Worm (Caenorhabditis elegans) whole organism, young adult: ENCODE results near the gene F31B12.3.

Experiments used
- B0261.1 ChIP-seq: sonication (generic microtip); optimal IDR thresholded peaks from 2 replicates; lab custom pipeline; 2016; ENCODE audit warnings: mild to moderate bottlenecking, missing genetic modification characterization, moderate library complexity, missing compliant biosample characterization
- B0336.3 ChIP-seq: fragments of 200-800 bp; sonication (Bioruptor generic); IDR thresholded peaks from 2 replicates; pipeline ENCODE4 v1.3.6; 2022; ENCODE audit warnings: missing genetic modification characterization, missing compliant biosample characterization
- C06A6.2 ChIP-seq: fragments of 200-800 bp; sonication (Bioruptor generic); conservative IDR thresholded peaks from 2 replicates; pipeline ENCODE4 v1.3.6; 2022; ENCODE audit warnings: missing genetic modification characterization, missing compliant biosample characterization
- F23B12.7 ChIP-seq: sonication (generic microtip); optimal IDR thresholded peaks from 2 replicates; lab custom pipeline; 2017; ENCODE audit warnings: missing genetic modification characterization, mild to moderate bottlenecking, missing compliant biosample characterization, antibody characterized with exemption, moderate library complexity; ENCODE audit not compliant: insufficient read depth
- F55B11.4 ChIP-seq: sonication (generic microtip); optimal IDR thresholded peaks from 2 replicates; lab custom pipeline; 2016; ENCODE audit warnings: missing compliant biosample characterization, missing genetic modification characterization, borderline replicate concordance; ENCODE audit not compliant: insufficient read depth
- K11D2.4 ChIP-seq: fragments of 200-800 bp; sonication (Bioruptor generic); IDR thresholded peaks from 2 replicates; pipeline ENCODE4 v1.3.6; 2022; ENCODE audit warnings: missing genetic modification reagents, missing genetic modification characterization, missing compliant biosample characterization
- K12H6.12 ChIP-seq: fragments of 200-800 bp; sonication (Bioruptor generic); optimal IDR thresholded peaks from 2 replicates; lab custom pipeline; 2018; ENCODE audit warnings: mild to moderate bottlenecking, missing genetic modification characterization, missing compliant biosample characterization
- T26A5.8 ChIP-seq: sonication (generic microtip); optimal IDR thresholded peaks from 2 replicates; lab custom pipeline; 2016; ENCODE audit warnings: missing genetic modification characterization, missing compliant biosample characterization
- Y53G8AR.9 ChIP-seq: fragments of 200-800 bp; sonication (Bioruptor generic); conservative IDR thresholded peaks from 2 replicates; pipeline ENCODE4 v1.3.6; 2022; ENCODE audit warnings: missing genetic modification reagents, missing genetic modification characterization, missing compliant biosample characterization
- Y56A3A.18 ChIP-seq: fragments of 200-800 bp; sonication (Bioruptor generic); IDR thresholded peaks from 2 replicates; pipeline ENCODE4 v1.3.6; 2022; ENCODE audit warnings: missing genetic modification reagents, missing genetic modification characterization, missing compliant biosample characterization
- akir-1 ChIP-seq: fragments of 200-800 bp; sonication (Bioruptor generic); optimal IDR thresholded peaks from 2 replicates; lab custom pipeline; 2018; ENCODE audit warnings: mild to moderate bottlenecking, missing genetic modification characterization, moderate library complexity, missing compliant biosample characterization
- attf-5 ChIP-seq: fragments of 200-800 bp; sonication (Bioruptor generic); optimal IDR thresholded peaks from 2 replicates; lab custom pipeline; 2018; ENCODE audit warnings: mild to moderate bottlenecking, missing genetic modification characterization, missing compliant biosample characterization
- cebp-1 ChIP-seq, 2 experiments: fragments of 200-800 bp in 1 of 2; sonication (Bioruptor generic) in 1 of 2; sonication (generic microtip) in 1 of 2; IDR thresholded peaks in 1 of 2; optimal IDR thresholded peaks in 1 of 2; 2 replicates each; pipeline versions ENCODE4 v1.3.6 to Lab custom; 2017 to 2022; ENCODE audit warnings: missing compliant biosample characterization in 2 of 2, missing genetic modification characterization in 2 of 2, mild to moderate bottlenecking in 1 of 2, missing genetic modification reagents in 1 of 2, moderate library complexity in 1 of 2
- cebp-2 ChIP-seq: fragments of 200-800 bp; sonication (Bioruptor generic); IDR thresholded peaks from 2 replicates; pipeline ENCODE4 v1.3.6; 2022; ENCODE audit warnings: missing genetic modification characterization, missing compliant biosample characterization
- ceh-79 ChIP-seq: sonication (generic microtip); optimal IDR thresholded peaks from 2 replicates; lab custom pipeline; 2017; ENCODE audit warnings: mild to moderate bottlenecking, missing genetic modification characterization, missing compliant biosample characterization
- ceh-91 ChIP-seq: fragments of 200-800 bp; sonication (Bioruptor generic); IDR thresholded peaks from 2 replicates; pipeline ENCODE4 v1.3.6; 2022; ENCODE audit warnings: missing genetic modification reagents, missing genetic modification characterization, missing compliant biosample characterization
- ekl-4 ChIP-seq: fragments of 200-800 bp; sonication (Bioruptor generic); IDR thresholded peaks from 2 replicates; pipeline ENCODE4 v1.3.6; 2022; ENCODE audit warnings: missing genetic modification reagents, missing genetic modification characterization, missing compliant biosample characterization
- ets-4 ChIP-seq: fragments of 200-800 bp; sonication (Bioruptor generic); optimal IDR thresholded peaks from 2 replicates; lab custom pipeline; 2018; ENCODE audit warnings: mild to moderate bottlenecking, missing genetic modification characterization, missing compliant biosample characterization
- gei-17 ChIP-seq: fragments of 200-800 bp; sonication (Bioruptor generic); optimal IDR thresholded peaks from 2 replicates; lab custom pipeline; 2018; ENCODE audit warnings: mild to moderate bottlenecking, missing genetic modification characterization, missing compliant biosample characterization
- hmg-1.2 ChIP-seq: fragments of 200-800 bp; sonication (Bioruptor generic); IDR thresholded peaks from 2 replicates; pipeline ENCODE4 v1.3.6; 2022; ENCODE audit warnings: missing genetic modification reagents, missing genetic modification characterization, missing compliant biosample characterization
- lag-1 ChIP-seq: fragments of 200-800 bp; sonication (Bioruptor generic); IDR thresholded peaks from 2 replicates; pipeline ENCODE4 v1.3.6; 2022; ENCODE audit warnings: missing genetic modification reagents, missing genetic modification characterization, missing compliant biosample characterization
- let-526 ChIP-seq: fragments of 200-800 bp; sonication (Bioruptor generic); IDR thresholded peaks from 2 replicates; pipeline ENCODE4 v1.3.6; 2022; ENCODE audit warnings: missing genetic modification reagents, missing genetic modification characterization, missing compliant biosample characterization
- let-607 ChIP-seq, 2 experiments: fragments of 200-800 bp in 1 of 2; sonication (Bioruptor generic) in 1 of 2; sonication (generic microtip) in 1 of 2; optimal IDR thresholded peaks; 2 replicates each; lab custom pipeline; 2016 to 2018; ENCODE audit warnings: mild to moderate bottlenecking in 2 of 2, missing compliant biosample characterization in 2 of 2, missing genetic modification characterization in 2 of 2, moderate library complexity in 2 of 2, missing genotype in 1 of 2
- lin-26 ChIP-seq: fragments of 200-800 bp; sonication (Bioruptor generic); IDR thresholded peaks from 2 replicates; pipeline ENCODE4 v1.3.6; 2022; ENCODE audit warnings: missing genetic modification reagents, missing genetic modification characterization, missing compliant biosample characterization
- lin-35 ChIP-seq, 3 experiments: fragments of 150-350 bp in 2 of 3; sonication (generic microtip) in 1 of 3; optimal IDR thresholded peaks; 2 replicates each; lab custom pipeline; 2014 to 2018; ENCODE audit warnings: missing biosample characterization in 3 of 3, missing genetic modification characterization in 3 of 3, missing genetic modification reagents in 3 of 3
- lin-40 ChIP-seq: sonication (generic microtip); optimal IDR thresholded peaks from 2 replicates; lab custom pipeline; 2016; ENCODE audit warnings: missing genetic modification characterization, mild to moderate bottlenecking, missing compliant biosample characterization, missing genotype, missing genetic modification reagents
- lin-54 ChIP-seq: fragments of 200-800 bp; sonication (Bioruptor generic); optimal IDR thresholded peaks from 2 replicates; lab custom pipeline; 2018; ENCODE audit warnings: mild to moderate bottlenecking, missing genetic modification characterization, missing compliant biosample characterization
- lir-1 ChIP-seq: fragments of 200-800 bp; sonication (Bioruptor generic); conservative IDR thresholded peaks from 2 replicates; pipeline ENCODE4 v1.3.6; 2022; ENCODE audit warnings: missing genetic modification reagents, missing genetic modification characterization, missing compliant biosample characterization
- lsl-1 ChIP-seq: fragments of 200-800 bp; sonication (Bioruptor generic); optimal IDR thresholded peaks from 2 replicates; lab custom pipeline; 2018; ENCODE audit warnings: mild to moderate bottlenecking, missing genetic modification characterization, moderate library complexity, missing compliant biosample characterization
- madf-10 ChIP-seq: sonication (generic microtip); optimal IDR thresholded peaks from 2 replicates; lab custom pipeline; 2016; ENCODE audit warnings: mild to moderate bottlenecking, missing genetic modification characterization, missing compliant biosample characterization
- madf-6 ChIP-seq: fragments of 200-800 bp; sonication (Bioruptor generic); IDR thresholded peaks from 2 replicates; pipeline ENCODE4 v1.3.6; 2022; ENCODE audit warnings: missing genetic modification reagents, missing genetic modification characterization, missing compliant biosample characterization
- nfya-1 ChIP-seq: sonication (generic microtip); optimal IDR thresholded peaks from 2 replicates; lab custom pipeline; 2017; ENCODE audit warnings: antibody characterized with exemption, missing compliant biosample characterization, missing genetic modification characterization, borderline replicate concordance; ENCODE audit not compliant: insufficient read depth
- nfyb-1 ChIP-seq: fragments of 200-800 bp; sonication (Bioruptor generic); IDR thresholded peaks from 2 replicates; pipeline ENCODE4 v1.3.6; 2022; ENCODE audit warnings: missing genetic modification reagents, missing genetic modification characterization, missing compliant biosample characterization
- nhr-179 ChIP-seq: sonication (generic microtip); optimal IDR thresholded peaks from 2 replicates; lab custom pipeline; 2016; ENCODE audit warnings: mild to moderate bottlenecking, missing genetic modification characterization, missing compliant biosample characterization
- nhr-80 ChIP-seq: sonication (generic microtip); optimal IDR thresholded peaks from 2 replicates; lab custom pipeline; 2016; ENCODE audit warnings: missing genetic modification characterization, missing compliant biosample characterization
- rcor-1 ChIP-seq: fragments of 200-800 bp; sonication (Bioruptor generic); IDR thresholded peaks from 2 replicates; pipeline ENCODE4 v1.3.6; 2022; ENCODE audit warnings: missing genetic modification reagents, missing genetic modification characterization, missing compliant biosample characterization
- rec-8 ChIP-seq, 2 experiments: sonication (generic microtip); optimal IDR thresholded peaks; 2 replicates each; lab custom pipeline; 2016; ENCODE audit warnings: mild to moderate bottlenecking in 2 of 2, missing genetic modification characterization in 2 of 2, missing genetic modification reagents in 2 of 2, missing genotype in 2 of 2, missing biosample characterization in 1 of 2, missing compliant biosample characterization in 1 of 2, moderate library complexity in 1 of 2
- rpc-1 ChIP-seq, 2 experiments: fragments of 150-350 bp in 1 of 2; sonication (generic microtip) in 1 of 2; optimal IDR thresholded peaks; 2 replicates each; lab custom pipeline; 2014 to 2018; ENCODE audit warnings: missing biosample characterization in 1 of 2, missing genetic modification characterization in 1 of 2, missing genetic modification reagents in 1 of 2, missing genotype in 1 of 2
- snpc-1.1 ChIP-seq: sonication (generic microtip); optimal IDR thresholded peaks from 2 replicates; lab custom pipeline; 2017; ENCODE audit warnings: missing genetic modification characterization, mild to moderate bottlenecking, missing compliant biosample characterization, antibody characterized with exemption, moderate library complexity, missing genotype, missing genetic modification reagents; ENCODE audit not compliant: insufficient read depth
- snpc-4 ChIP-seq, 5 experiments: fragments of 150-350 bp in 1 of 5; sonication (generic microtip) in 4 of 5; optimal IDR thresholded peaks; 2 replicates each; lab custom pipeline; 2014 to 2018; ENCODE audit warnings: missing genetic modification characterization in 5 of 5, missing biosample characterization in 3 of 5, antibody characterized with exemption in 2 of 5, mild to moderate bottlenecking in 2 of 5, missing compliant biosample characterization in 2 of 5, missing genotype in 2 of 5, moderate library complexity in 2 of 5, missing genetic modification reagents in 1 of 5
- somi-1 ChIP-seq: fragments of 200-800 bp; sonication (Bioruptor generic); optimal IDR thresholded peaks from 2 replicates; lab custom pipeline; 2018; ENCODE audit warnings: mild to moderate bottlenecking, missing genetic modification characterization, missing compliant biosample characterization
- sptf-2 ChIP-seq: fragments of 200-800 bp; sonication (Bioruptor generic); optimal IDR thresholded peaks from 2 replicates; lab custom pipeline; 2018; ENCODE audit warnings: mild to moderate bottlenecking, missing genetic modification characterization, missing compliant biosample characterization
- tbp1 ChIP-seq: fragments of 200-800 bp; sonication (Bioruptor generic); optimal IDR thresholded peaks from 2 replicates; lab custom pipeline; 2018; ENCODE audit warnings: mild to moderate bottlenecking, missing genetic modification characterization, missing compliant biosample characterization
- ztf-6 ChIP-seq: fragments of 200-800 bp; sonication (Bioruptor generic); IDR thresholded peaks from 2 replicates; pipeline ENCODE4 v1.3.6; 2022; ENCODE audit warnings: missing genetic modification reagents, missing genetic modification characterization, missing compliant biosample characterization

F31B12.3 gene

DNA sequence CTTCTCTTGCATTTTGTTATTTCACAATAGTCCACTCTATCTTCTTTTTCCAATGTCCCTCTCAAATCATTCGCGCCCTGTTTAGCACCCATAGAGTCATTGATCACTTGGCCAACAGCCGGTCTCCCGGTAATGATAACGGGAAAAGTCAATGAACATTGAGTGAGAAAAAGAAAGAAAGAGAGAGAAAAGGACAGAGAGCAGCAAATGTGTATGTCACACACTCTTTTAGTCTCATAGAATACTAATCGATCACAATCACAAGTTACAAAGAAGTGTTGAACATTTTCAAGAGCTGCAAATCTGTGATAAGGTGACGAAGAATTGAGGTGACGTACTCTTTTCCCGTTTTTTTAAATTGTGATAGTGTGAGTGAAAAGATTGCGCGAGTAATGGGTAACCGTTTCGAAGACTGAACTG is 48.2 kb downstream of the F31B12.3 start:
- TF ChIP-seq lin-54 (GFP tag; lab: Kevin White, UChicago): no peak
- TF ChIP-seq lag-1 (GFP tag; lab: Robert Waterston, UW): no peak
- peak in 1 of 3 experiments; percentile 35 for TF ChIP-seq lin-35 (GFP tag; optimal IDR thresholded peaks at IDR 0.05; lab: Kevin White, UChicago)
- TF ChIP-seq B0336.3 (GFP tag; lab: Robert Waterston, UW): peak; percentile 67
- TF ChIP-seq cebp-2 (GFP tag; lab: Robert Waterston, UW): no peak
- peak; percentile 29; the same call in 1 of the 2 replicates for TF ChIP-seq rcor-1
- 0 out of 2 replicates have a peak, but pooled peaks have one; percentile 47 for TF ChIP-seq let-526 (GFP tag; lab: Robert Waterston, UW)
- TF ChIP-seq rpc-1 (optimal IDR thresholded peaks at IDR 0.05; lab: Kevin White, UChicago): no peak
- TF ChIP-seq rpc-1 (tag; optimal IDR thresholded peaks at IDR 0.05; lab: Kevin White, UChicago): no peak
- 0 out of 2 replicates have a peak, but pooled peaks have one; percentile 19 for TF ChIP-seq Y53G8AR.9 (GFP tag; lab: Robert Waterston, UW)
- TF ChIP-seq lir-1 (GFP tag; lab: Robert Waterston, UW): 0 out of 2 replicates have a peak, but pooled peaks have one; percentile 34
- no peak for TF ChIP-seq snpc-4 (GFP tag; optimal IDR thresholded peaks at IDR 0.05; lab: Kevin White, UChicago)
- TF ChIP-seq snpc-4 (tag; optimal IDR thresholded peaks at IDR 0.05; lab: Kevin White, UChicago): peak in 1 of 4 experiments; percentile 3
- TF ChIP-seq madf-6: no peak
- TF ChIP-seq ztf-6: no peak
- no peak for TF ChIP-seq nhr-179 (tag; lab: Kevin White, UChicago)
- peak; percentile 62 for TF ChIP-seq attf-5 (GFP tag; lab: Kevin White, UChicago)
- TF ChIP-seq akir-1 (GFP tag; lab: Kevin White, UChicago): no peak
- TF ChIP-seq lsl-1 (GFP tag; lab: Kevin White, UChicago): no peak
- peak; percentile 57; the same call in 1 of the 2 replicates for TF ChIP-seq ekl-4 (GFP tag; lab: Robert Waterston, UW)
- TF ChIP-seq cebp-1 (GFP tag; IDR thresholded peaks at IDR 0.05; lab: Robert Waterston, UW): peak; percentile 93
- TF ChIP-seq cebp-1 (tag; optimal IDR thresholded peaks at IDR 0.05; lab: Kevin White, UChicago): peak; percentile 97
- no peak for TF ChIP-seq T26A5.8
- no peak for TF ChIP-seq snpc-1.1 (tag; lab: Kevin White, UChicago)
- no peak for TF ChIP-seq ceh-91 (GFP tag; lab: Robert Waterston, UW)
- TF ChIP-seq tbp1 (GFP tag; lab: Kevin White, UChicago): peak; percentile 28
- TF ChIP-seq somi-1 (GFP tag; lab: Kevin White, UChicago): peak; percentile 82
- TF ChIP-seq ets-4 (GFP tag; lab: Kevin White, UChicago): peak; percentile 88
- peak; percentile 29; the same call in 1 of the 2 replicates for TF ChIP-seq nfyb-1 (GFP tag; lab: Robert Waterston, UW)
- TF ChIP-seq lin-26 (GFP tag; lab: Robert Waterston, UW): 0 out of 2 replicates have a peak, but pooled peaks have one; percentile 44
- TF ChIP-seq rec-8 (tag; optimal IDR thresholded peaks at IDR 0.05; lab: Kevin White, UChicago): no peak
- 0 out of 2 replicates have a peak, but pooled peaks have one; percentile 21 for TF ChIP-seq C06A6.2 (GFP tag; lab: Robert Waterston, UW)
- peak; percentile 44 for TF ChIP-seq F23B12.7 (tag; lab: Kevin White, UChicago)
- TF ChIP-seq madf-10 (tag; lab: Kevin White, UChicago): peak; percentile 21
- TF ChIP-seq K11D2.4: peak; percentile 34; the same call in 1 of the 2 replicates
- peak; percentile 48 for TF ChIP-seq lin-40 (tag; lab: Kevin White, UChicago)
- no peak for TF ChIP-seq F55B11.4 (tag; lab: Kevin White, UChicago)
- peak; percentile 29 for TF ChIP-seq gei-17
- peak; percentile 59 for TF ChIP-seq K12H6.12 (tag; lab: Kevin White, UChicago)
- TF ChIP-seq nhr-80: peak; percentile 88
- TF ChIP-seq ceh-79 (tag; lab: Kevin White, UChicago): no peak
- TF ChIP-seq hmg-1.2 (GFP tag; lab: Robert Waterston, UW): peak; percentile 30; the same call in 1 of the 2 replicates
- peak; percentile 35 for TF ChIP-seq sptf-2
- TF ChIP-seq Y56A3A.18: no peak
- peak in 1 of 2 experiments; percentile 47 for TF ChIP-seq let-607 (tag; optimal IDR thresholded peaks at IDR 0.05; lab: Kevin White, UChicago)
- TF ChIP-seq B0261.1 (tag; lab: Kevin White, UChicago): no peak
- no peak for TF ChIP-seq nfya-1 (tag; lab: Kevin White, UChicago)
